Worm (Caenorhabditis elegans): ENCODE results near the gene B0286.1.

DNA sequence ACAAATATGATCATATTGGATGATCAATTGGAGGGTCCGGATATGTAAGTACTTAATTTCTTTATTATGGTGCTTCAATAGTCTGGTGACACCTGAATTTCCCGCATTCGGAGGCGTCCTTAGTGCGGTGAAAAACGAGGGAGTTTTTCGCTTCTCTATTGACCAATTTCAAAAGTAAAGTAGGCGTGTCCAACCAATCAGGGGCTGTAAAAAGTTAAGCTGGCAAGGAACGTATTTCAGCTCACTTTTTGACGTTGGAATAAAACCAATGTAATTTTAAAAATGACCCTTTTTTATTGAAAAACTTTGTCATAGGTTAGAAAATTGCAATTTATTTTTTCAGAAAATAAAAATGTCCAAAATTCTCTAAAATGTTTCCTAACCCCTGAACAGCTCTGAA is 31.4 kb downstream of the B0286.1 start:
- TF ChIP-seq bed-1 (GFP tag; IDR thresholded peaks at IDR 0.05) (no peak), pha-4 (tag; optimal IDR thresholded peaks at IDR 0.05) (no peak), mxl-1 (tag; optimal IDR thresholded peaks at IDR 0.05) (no peak)

Data from whole organism, young adult.